Fruit fly (Drosophila melanogaster): ENCODE measurements around the gene CG14684.

- no peak for TF ChIP-seq Dfd (GFP tag; optimal IDR thresholded peaks at IDR 0.05)
- TF ChIP-seq brk (GFP tag; optimal IDR thresholded peaks at IDR 0.05): no peak
- TF ChIP-seq usp (GFP tag; optimal IDR thresholded peaks at IDR 0.05): no peak
- no peak for TF ChIP-seq jim (GFP tag; optimal IDR thresholded peaks at IDR 0.05)
- no peak for TF ChIP-seq h (GFP tag; optimal IDR thresholded peaks at IDR 0.05)
- TF ChIP-seq GATAd (GFP tag; optimal IDR thresholded peaks at IDR 0.05): no peak
- TF ChIP-seq sv (GFP tag; optimal IDR thresholded peaks at IDR 0.05): no peak
- TF ChIP-seq rgr (GFP tag; optimal IDR thresholded peaks at IDR 0.05): no peak
Observed at dm6 chr3R:10704975-10705374, 1.8 kb upstream of the CG14684 start, which contains the start of gene CG31391.

Data from whole organism, wandering third instar larva.